Fruit fly (Drosophila melanogaster) whole organism, embryonic: Measurements from ENCODE around the gene CG17450.

ENCODE experiments used
- Awh ChIP-seq: fragments of 200-800 bp; sonication (Bioruptor generic); IDR thresholded peaks from 2 replicates; pipeline ENCODE4, ENCODE4 v1.3.6; 2022; ENCODE audit warnings: missing biosample characterization, missing genetic modification characterization
- B-H1 ChIP-seq: fragments of 200-800 bp; sonication (Bioruptor generic); IDR thresholded peaks from 3 replicates; pipeline ENCODE4 v1.3.6; 2022; ENCODE audit warnings: missing biosample characterization, missing genetic modification characterization
- CG10209 ChIP-seq: fragments of 200-800 bp; sonication (Bioruptor generic); optimal IDR thresholded peaks from 3 replicates; lab custom pipeline; 2017; ENCODE audit warnings: missing biosample characterization, mild to moderate bottlenecking, missing genetic modification characterization, missing genetic modification reagents
- CG10321 ChIP-seq: fragments of 200-800 bp; sonication (Bioruptor generic); IDR thresholded peaks from 2 replicates; pipeline ENCODE4 v1.3.6; 2022; ENCODE audit warnings: missing biosample characterization, missing genetic modification characterization
- CG13123 ChIP-seq: fragments of 200-800 bp; sonication (Bioruptor generic); optimal IDR thresholded peaks from 2 replicates; lab custom pipeline; 2016; ENCODE audit warnings: missing biosample characterization, missing genetic modification characterization
- CG14860 ChIP-seq: fragments of 200-800 bp; sonication (Bioruptor generic); IDR thresholded peaks from 3 replicates; pipeline ENCODE4 v1.3.6; 2022; ENCODE audit warnings: missing biosample characterization, missing genetic modification characterization; ENCODE audit not compliant: partially characterized antibody
- CG16813 ChIP-seq: fragments of 200-800 bp; sonication (Bioruptor generic); IDR thresholded peaks from 3 replicates; pipeline ENCODE4 v1.3.6; 2022; ENCODE audit warnings: missing biosample characterization, missing genetic modification characterization; ENCODE audit not compliant: partially characterized antibody
- CG17359 ChIP-seq: fragments of 200-800 bp; sonication (Bioruptor generic); optimal IDR thresholded peaks from 3 replicates; lab custom pipeline; 2018; ENCODE audit warnings: missing biosample characterization, mild to moderate bottlenecking, missing genetic modification characterization, moderate library complexity
- CG31441 ChIP-seq: fragments of 200-800 bp; sonication (Bioruptor generic); IDR thresholded peaks from 2 replicates; pipeline ENCODE4 v1.3.6; 2022; ENCODE audit warnings: missing biosample characterization, missing genetic modification characterization
- CG3995 ChIP-seq: fragments of 200-800 bp; sonication (Bioruptor generic); optimal IDR thresholded peaks from 3 replicates; lab custom pipeline; 2016; ENCODE audit warnings: missing biosample characterization, missing genetic modification characterization
- CG4360 ChIP-seq: fragments of 200-800 bp; sonication (Bioruptor generic); IDR thresholded peaks from 2 replicates; pipeline ENCODE4 v1.3.6; 2022; ENCODE audit warnings: missing biosample characterization, missing genetic modification characterization
- CG4617 ChIP-seq: fragments of 200-800 bp; sonication (Bioruptor generic); optimal IDR thresholded peaks from 3 replicates; lab custom pipeline; 2016; ENCODE audit warnings: missing biosample characterization, missing genetic modification characterization, borderline replicate concordance
- CG4854 ChIP-seq: fragments of 200-800 bp; sonication (Bioruptor generic); optimal IDR thresholded peaks from 2 replicates; lab custom pipeline; 2016; ENCODE audit warnings: missing biosample characterization, missing genetic modification characterization, inconsistent platforms
- CG6689 ChIP-seq: fragments of 200-800 bp; sonication (Bioruptor generic); IDR thresholded peaks from 2 replicates; pipeline ENCODE4 v1.3.6; 2022; ENCODE audit warnings: missing biosample characterization, missing genetic modification characterization
- CG7928 ChIP-seq: fragments of 200-800 bp; sonication (Bioruptor generic); optimal IDR thresholded peaks from 2 replicates; lab custom pipeline; 2017; ENCODE audit warnings: missing biosample characterization, mild to moderate bottlenecking, missing genetic modification characterization
- CG9932 ChIP-seq: fragments of 200-800 bp; sonication (Bioruptor generic); IDR thresholded peaks from 2 replicates; pipeline ENCODE4 v1.3.6; 2022; ENCODE audit warnings: missing biosample characterization, missing genetic modification characterization
- CTCF ChIP-seq: fragments of 200-800 bp; sonication (Bioruptor generic); optimal IDR thresholded peaks from 2 replicates; lab custom pipeline; 2017; ENCODE audit warnings: missing biosample characterization, mild to moderate bottlenecking, missing genetic modification characterization, moderate library complexity
- D ChIP-seq, 2 experiments: fragments of 200-800 bp in 1 of 2; fragments of >200 bp in 1 of 2; sonication (Bioruptor generic) in 1 of 2; optimal IDR thresholded peaks; 2 replicates in 1 of 2; 3 replicates in 1 of 2; lab custom pipeline; 2017; ENCODE audit warnings: mild to moderate bottlenecking in 1 of 2, missing biosample characterization in 1 of 2, missing genetic modification characterization in 1 of 2, missing genetic modification reagents in 1 of 2
- Deaf1 ChIP-seq: fragments of 200-800 bp; optimal IDR thresholded peaks from 3 replicates; lab custom pipeline; 2019; ENCODE audit warnings: missing biosample characterization, mild to moderate bottlenecking, missing genetic modification characterization, moderate library complexity
- Dek ChIP-seq: fragments of 200-800 bp; sonication (Bioruptor generic); optimal IDR thresholded peaks from 3 replicates; lab custom pipeline; 2019; ENCODE audit warnings: missing biosample characterization, mild to moderate bottlenecking, missing genetic modification characterization, moderate library complexity
- Doc2 ChIP-seq: fragments of 200-800 bp; sonication (Bioruptor generic); IDR thresholded peaks from 2 replicates; pipeline ENCODE4 v1.3.6; 2022; ENCODE audit warnings: missing biosample characterization, missing genetic modification characterization
- Dref ChIP-seq: fragments of 200-800 bp; sonication (Bioruptor generic); IDR thresholded peaks from 2 replicates; pipeline ENCODE4 v1.3.6; 2022; ENCODE audit warnings: missing biosample characterization, missing genetic modification characterization
- Gug ChIP-seq: fragments of 200-800 bp; sonication (Bioruptor generic); IDR thresholded peaks from 4 replicates; pipeline ENCODE4 v1.3.6; 2022; ENCODE audit warnings: missing biosample characterization, missing genetic modification characterization
- HHEX ChIP-seq: fragments of 200-800 bp; sonication (Bioruptor generic); optimal IDR thresholded peaks from 3 replicates; lab custom pipeline; 2017; ENCODE audit warnings: missing biosample characterization, mild to moderate bottlenecking, missing genetic modification characterization, missing genetic modification reagents
- HLH4C ChIP-seq: fragments of 200-800 bp; sonication (Bioruptor generic); IDR thresholded peaks from 3 replicates; pipeline ENCODE4 v1.3.6; 2022; ENCODE audit warnings: missing biosample characterization, missing genetic modification characterization; ENCODE audit not compliant: partially characterized antibody
- HmgD ChIP-seq: fragments of 200-800 bp; sonication (Bioruptor generic); optimal IDR thresholded peaks from 3 replicates; lab custom pipeline; 2016; ENCODE audit warnings: missing biosample characterization, missing genetic modification characterization
- Oli ChIP-seq: fragments of 200-800 bp; sonication (Bioruptor generic); optimal IDR thresholded peaks from 2 replicates; lab custom pipeline; 2018; ENCODE audit warnings: missing biosample characterization, mild to moderate bottlenecking, missing genetic modification characterization, moderate library complexity
- Pdp1 ChIP-seq, 2 experiments: fragments of 200-800 bp; sonication (Bioruptor generic); optimal IDR thresholded peaks; 3 replicates each; lab custom pipeline; 2016; ENCODE audit warnings: missing biosample characterization in 2 of 2, missing genetic modification characterization in 2 of 2, mild to moderate bottlenecking in 1 of 2, moderate library complexity in 1 of 2
- Rx ChIP-seq: fragments of 200-800 bp; sonication (Bioruptor generic); IDR thresholded peaks from 2 replicates; pipeline ENCODE4 v1.3.6; 2022; ENCODE audit warnings: missing biosample characterization, missing genetic modification characterization
- Sry-β ChIP-seq: fragments of 200-800 bp; sonication (Bioruptor generic); optimal IDR thresholded peaks from 2 replicates; lab custom pipeline; 2018; ENCODE audit warnings: missing biosample characterization, mild to moderate bottlenecking, missing genetic modification characterization, moderate library complexity
- ato ChIP-seq: fragments of 200-800 bp; sonication (Bioruptor generic); IDR thresholded peaks from 2 replicates; pipeline ENCODE4 v1.3.6; 2022; ENCODE audit warnings: missing biosample characterization, missing genetic modification characterization; ENCODE audit not compliant: partially characterized antibody
- btn ChIP-seq: fragments of 200-800 bp; sonication (Bioruptor generic); optimal IDR thresholded peaks from 2 replicates; lab custom pipeline; 2016; ENCODE audit warnings: missing biosample characterization, missing genetic modification characterization
- crp ChIP-seq, 2 experiments: fragments of 200-800 bp; sonication (Bioruptor generic); optimal IDR thresholded peaks; 2 replicates in 1 of 2; 3 replicates in 1 of 2; lab custom pipeline; 2017; ENCODE audit warnings: missing biosample characterization in 2 of 2, missing genetic modification characterization in 2 of 2, mild to moderate bottlenecking in 1 of 2, moderate library complexity in 1 of 2
- danr ChIP-seq: fragments of 200-800 bp; sonication (Bioruptor generic); IDR thresholded peaks from 2 replicates; pipeline ENCODE4 v1.3.6; 2022; ENCODE audit warnings: missing biosample characterization, missing genetic modification characterization
- dmrt11E ChIP-seq: fragments of 200-800 bp; sonication (Bioruptor generic); optimal IDR thresholded peaks from 3 replicates; lab custom pipeline; 2018; ENCODE audit warnings: missing biosample characterization, mild to moderate bottlenecking, missing genetic modification characterization, moderate library complexity
- gem ChIP-seq: fragments of 200-800 bp; sonication (Bioruptor generic); optimal IDR thresholded peaks from 2 replicates; lab custom pipeline; 2019; ENCODE audit warnings: missing biosample characterization, mild to moderate bottlenecking, missing genetic modification characterization, moderate library complexity
- gt ChIP-seq: fragments of 200-800 bp; sonication (Bioruptor generic); IDR thresholded peaks from 2 replicates; pipeline ENCODE4 v1.3.6; 2022; ENCODE audit warnings: missing biosample characterization, missing genetic modification characterization
- klu ChIP-seq: fragments of 200-800 bp; sonication (Bioruptor generic); IDR thresholded peaks from 2 replicates; pipeline ENCODE4 v1.3.6; 2022; ENCODE audit warnings: missing biosample characterization, missing genetic modification characterization
- lola ChIP-seq, 3 experiments: fragments of >200 bp in 2 of 3; fragments of 200-800 bp in 1 of 3; sonication (Bioruptor generic) in 1 of 3; optimal IDR thresholded peaks; 2 replicates each; lab custom pipeline; 2017 to 2019; ENCODE audit warnings: missing biosample characterization in 3 of 3, missing genetic modification characterization in 3 of 3, mild to moderate bottlenecking in 1 of 3, moderate library complexity in 1 of 3
- otp ChIP-seq: fragments of 200-800 bp; sonication (Bioruptor generic); IDR thresholded peaks from 3 replicates; pipeline ENCODE4, ENCODE4 v1.3.6; 2022; ENCODE audit warnings: missing biosample characterization, missing genetic modification characterization
- ranshi ChIP-seq: fragments of 200-800 bp; sonication (Bioruptor generic); IDR thresholded peaks from 2 replicates; pipeline ENCODE4 v1.3.6; 2022; ENCODE audit warnings: missing biosample characterization, missing genetic modification characterization
- salm ChIP-seq: fragments of 200-800 bp; sonication (Bioruptor generic); optimal IDR thresholded peaks from 2 replicates; lab custom pipeline; 2018; ENCODE audit warnings: missing biosample characterization, mild to moderate bottlenecking, missing genetic modification characterization
- schlank ChIP-seq: fragments of 200-800 bp; sonication (Bioruptor generic); optimal IDR thresholded peaks from 2 replicates; lab custom pipeline; 2018; ENCODE audit warnings: missing biosample characterization, mild to moderate bottlenecking, missing genetic modification characterization
- sim ChIP-seq: fragments of 200-800 bp; sonication (Bioruptor generic); IDR thresholded peaks from 2 replicates; pipeline ENCODE4 v1.3.6; 2022; ENCODE audit warnings: missing biosample characterization, missing genetic modification characterization
- sna ChIP-seq: fragments of 200-800 bp; sonication (Bioruptor generic); IDR thresholded peaks from 2 replicates; pipeline ENCODE4 v1.3.6; 2022; ENCODE audit warnings: missing biosample characterization, missing genetic modification characterization; ENCODE audit not compliant: partially characterized antibody
- tgo ChIP-seq: fragments of 200-800 bp; sonication (Bioruptor generic); IDR thresholded peaks from 3 replicates; pipeline ENCODE4 v1.3.6; 2022; ENCODE audit warnings: missing biosample characterization, missing genetic modification characterization
- tin ChIP-seq: fragments of 200-800 bp; sonication (Bioruptor generic); optimal IDR thresholded peaks from 3 replicates; lab custom pipeline; 2016; ENCODE audit warnings: missing biosample characterization, missing genetic modification characterization
- ttk ChIP-seq: fragments of 200-800 bp; sonication (Bioruptor generic); IDR thresholded peaks from 2 replicates; pipeline ENCODE4 v2.1.2; 2022; ENCODE audit warnings: missing biosample characterization, missing genetic modification characterization
- vvl ChIP-seq: fragments of 200-800 bp; sonication (Bioruptor generic); IDR thresholded peaks from 2 replicates; pipeline ENCODE4 v1.3.6; 2022; ENCODE audit warnings: missing biosample characterization, missing genetic modification characterization
- z ChIP-seq: fragments of 200-800 bp; sonication (Bioruptor generic); IDR thresholded peaks from 3 replicates; pipeline ENCODE4 v1.3.6; 2022; ENCODE audit warnings: missing biosample characterization, missing genetic modification characterization

The CG17450 gene

DNA sequence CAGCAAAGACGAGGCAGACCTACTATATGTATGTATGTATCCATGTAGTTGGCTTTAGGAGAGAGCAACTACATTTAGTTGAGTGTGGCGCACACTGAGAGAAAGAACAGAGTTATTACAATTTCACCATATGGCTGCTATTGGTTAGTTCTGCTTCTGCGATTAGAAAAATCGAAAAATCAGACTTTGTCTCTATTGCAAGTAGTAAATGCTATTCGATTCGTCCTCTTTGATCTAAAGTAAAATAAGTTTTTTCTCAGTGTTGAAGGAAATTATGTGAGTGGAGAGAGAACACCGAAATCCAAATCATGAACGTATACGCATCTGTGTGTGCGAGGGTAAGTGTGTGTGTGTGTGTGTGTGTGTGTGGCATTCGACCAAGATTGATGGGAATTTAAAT lies 14.8 kb downstream of the CG17450 start (continued):
- no peak for TF ChIP-seq CG3995 (GFP tag; lab: Kevin White, UChicago)
- TF ChIP-seq lola (GFP tag; optimal IDR thresholded peaks at IDR 0.05; lab: Kevin White, UChicago), result peak in 1 of 3 experiments; percentile 74
- TF ChIP-seq tin, result peak; percentile 90
- peak; percentile 80 for TF ChIP-seq HHEX (GFP tag; lab: Kevin White, UChicago)
- peak; percentile 75 for TF ChIP-seq ttk (GFP tag; lab: Robert Waterston, UW)
- TF ChIP-seq HmgD (GFP tag; lab: Kevin White, UChicago), result peak; percentile 54
- peak; percentile 86 for TF ChIP-seq CG17359 (tag; lab: Kevin White, UChicago)
- peak; percentile 89 for TF ChIP-seq CG31441 (GFP tag; lab: Robert Waterston, UW)
- TF ChIP-seq Oli (tag; lab: Kevin White, UChicago), result peak; percentile 85
- peak; percentile 70 for TF ChIP-seq tgo
- TF ChIP-seq Rx (GFP tag; lab: Robert Waterston, UW), result peak; percentile 75
- TF ChIP-seq CG14860 (GFP tag; lab: Robert Waterston, UW), result no peak
- TF ChIP-seq CTCF (GFP tag; lab: Kevin White, UChicago), result peak; percentile 43
- peak; percentile 49 for TF ChIP-seq Sry-β
- TF ChIP-seq Awh (GFP tag; lab: Robert Waterston, UW), result peak; percentile 65
- TF ChIP-seq D (optimal IDR thresholded peaks at IDR 0.05; lab: Kevin White, UChicago), result no peak
- TF ChIP-seq D (GFP tag; optimal IDR thresholded peaks at IDR 0.05; lab: Kevin White, UChicago), result peak; percentile 90
- TF ChIP-seq klu (GFP tag; lab: Robert Waterston, UW), result peak; percentile 51
- peak; percentile 91 for TF ChIP-seq vvl (GFP tag; lab: Robert Waterston, UW)
- no peak for TF ChIP-seq CG7928 (GFP tag; lab: Kevin White, UChicago)
- TF ChIP-seq CG10209, result peak; percentile 85
- peak; percentile 52 for TF ChIP-seq CG13123
- peak; percentile 55 for TF ChIP-seq salm (tag; lab: Kevin White, UChicago)
- TF ChIP-seq schlank, result peak; percentile 19
- peak; percentile 58 for TF ChIP-seq Deaf1 (tag; lab: Kevin White, UChicago)
- TF ChIP-seq Dek, result peak; percentile 49
- peak; percentile 90 for TF ChIP-seq gem (tag; lab: Kevin White, UChicago)
- TF ChIP-seq ato (GFP tag; lab: Robert Waterston, UW), result no peak
- peak; percentile 64 for TF ChIP-seq btn (GFP tag; lab: Kevin White, UChicago)
- TF ChIP-seq crp (GFP tag; optimal IDR thresholded peaks at IDR 0.05; lab: Kevin White, UChicago), result peak in 1 of 2 experiments; percentile 12
- no peak for TF ChIP-seq HLH4C (GFP tag; lab: Robert Waterston, UW)
- no peak for TF ChIP-seq Dref (GFP tag; lab: Robert Waterston, UW)
- TF ChIP-seq CG4854 (GFP tag; lab: Kevin White, UChicago), result peak; percentile 56
- 0 out of 3 replicates have a peak, but pooled peaks have one; percentile 31 for TF ChIP-seq z (GFP tag; lab: Robert Waterston, UW)
- TF ChIP-seq Pdp1 (GFP tag; optimal IDR thresholded peaks at IDR 0.05; lab: Kevin White, UChicago), result peak; percentile 80 to 85
- TF ChIP-seq Gug, result peak; percentile 81
- TF ChIP-seq dmrt11E (tag; lab: Kevin White, UChicago), result peak; percentile 82
- peak; percentile 80 for TF ChIP-seq otp (GFP tag; lab: Robert Waterston, UW)
- no peak for TF ChIP-seq Doc2 (GFP tag; lab: Robert Waterston, UW)
- peak; percentile 86 for TF ChIP-seq ranshi
- peak; percentile 70 for TF ChIP-seq danr
- peak; percentile 54 for TF ChIP-seq CG4617 (GFP tag; lab: Kevin White, UChicago)
- TF ChIP-seq CG6689 (GFP tag; lab: Robert Waterston, UW), result peak; percentile 84
- peak; percentile 68; the same call in 1 of the 2 replicates for TF ChIP-seq sim
- TF ChIP-seq gt (GFP tag; lab: Robert Waterston, UW), result peak; percentile 51; the same call in 1 of the 2 replicates
- TF ChIP-seq B-H1 (GFP tag; lab: Robert Waterston, UW), result peak; percentile 51
- TF ChIP-seq CG10321, result no peak
- no peak for TF ChIP-seq sna
- TF ChIP-seq CG9932 (GFP tag; lab: Robert Waterston, UW), result no peak
- no peak for TF ChIP-seq CG4360 (GFP tag; lab: Robert Waterston, UW)
- TF ChIP-seq CG16813 (GFP tag; lab: Robert Waterston, UW), result no peak
